Worm (Caenorhabditis elegans): Measurements from ENCODE around the gene F15D4.4.

F15D4.4 gene

ce11 chrII:13279216-13280123, 36.5 kb upstream of the F15D4.4 start:
- TF ChIP-seq alr-1 (tag; optimal IDR thresholded peaks at IDR 0.05; ENCODE audit: borderline replicate concordance): no peak
- 0 out of 2 replicates have a peak, but pooled peaks have one; percentile 11 for TF ChIP-seq ceh-88 (GFP tag; IDR thresholded peaks at IDR 0.05)
- TF ChIP-seq hpl-2 (GFP tag; optimal IDR thresholded peaks at IDR 0.05): no peak
- TF ChIP-seq sox-4 (tag; optimal IDR thresholded peaks at IDR 0.05): no peak
- TF ChIP-seq ceh-90 (tag; optimal IDR thresholded peaks at IDR 0.05): no peak
- no peak for TF ChIP-seq Y116A8C.19 (tag; optimal IDR thresholded peaks at IDR 0.05; ENCODE audit: borderline replicate concordance)
- no peak for TF ChIP-seq ets-5 (GFP tag; IDR thresholded peaks at IDR 0.05)
- no peak for TF ChIP-seq rnt-1 (tag; optimal IDR thresholded peaks at IDR 0.05)
- TF ChIP-seq nhr-76 (tag; optimal IDR thresholded peaks at IDR 0.05): no peak
- no peak for TF ChIP-seq fkh-4 (tag; optimal IDR thresholded peaks at IDR 0.05; ENCODE audit: borderline replicate concordance)
- TF ChIP-seq dpl-1 (GFP tag; optimal IDR thresholded peaks at IDR 0.05): peak in 1 of 3 experiments; percentile 8
- TF ChIP-seq aly-2 (tag; optimal IDR thresholded peaks at IDR 0.05): no peak
- TF ChIP-seq mab-9 (GFP tag; IDR thresholded peaks at IDR 0.05): no peak
- TF ChIP-seq lin-14 (GFP tag; optimal IDR thresholded peaks at IDR 0.05): no peak
- TF ChIP-seq zip-4 (GFP tag; optimal IDR thresholded peaks at IDR 0.05): no peak
- TF ChIP-seq pax-3 (tag; optimal IDR thresholded peaks at IDR 0.05): peak; percentile 50
- TF ChIP-seq C04F5.9 (tag; optimal IDR thresholded peaks at IDR 0.05): no peak
- TF ChIP-seq sptf-1 (tag; optimal IDR thresholded peaks at IDR 0.05): no peak
- TF ChIP-seq dsc-1 (tag; optimal IDR thresholded peaks at IDR 0.05): no peak
- no peak for TF ChIP-seq egl-27 (tag; optimal IDR thresholded peaks at IDR 0.05)
- no peak for TF ChIP-seq pqm-1 (tag; optimal IDR thresholded peaks at IDR 0.05)
- TF ChIP-seq snu-23 (GFP tag; optimal IDR thresholded peaks at IDR 0.05): no peak
- no peak for TF ChIP-seq skn-1 (tag; optimal IDR thresholded peaks at IDR 0.05)
- TF ChIP-seq tlp-1 (tag; optimal IDR thresholded peaks at IDR 0.05): no peak
- TF ChIP-seq snpc-4 (tag; optimal IDR thresholded peaks at IDR 0.05): no peak
- no peak for TF ChIP-seq nhr-84 (tag; optimal IDR thresholded peaks at IDR 0.05)
- no peak for TF ChIP-seq nhr-19 (GFP tag; conservative IDR thresholded peaks at IDR 0.05)
- TF ChIP-seq aha-1 (tag; optimal IDR thresholded peaks at IDR 0.05): no peak
- no peak for TF ChIP-seq fkh-10 (GFP tag; optimal IDR thresholded peaks at IDR 0.05)
- no peak for TF ChIP-seq nhr-20 (tag; optimal IDR thresholded peaks at IDR 0.05)
- TF ChIP-seq jun-1 (tag; optimal IDR thresholded peaks at IDR 0.05): no peak
- TF ChIP-seq xbp-1 (tag; optimal IDR thresholded peaks at IDR 0.05): no peak
- TF ChIP-seq vab-15 (tag; optimal IDR thresholded peaks at IDR 0.05): no peak
- peak; percentile 46 for TF ChIP-seq ztf-4 (tag; optimal IDR thresholded peaks at IDR 0.05)
- no peak for TF ChIP-seq ceh-63 (GFP tag; optimal IDR thresholded peaks at IDR 0.05)
- TF ChIP-seq F16B12.6 (tag; optimal IDR thresholded peaks at IDR 0.05): no peak
- no peak for TF ChIP-seq nhr-90 (tag; optimal IDR thresholded peaks at IDR 0.05; ENCODE audit: poor library complexity)
- TF ChIP-seq blmp-1 (tag; optimal IDR thresholded peaks at IDR 0.05): no peak
- peak; percentile 46 for TF ChIP-seq nhr-85 (tag)
- TF ChIP-seq hlh-17 (GFP tag; optimal IDR thresholded peaks at IDR 0.05; ENCODE audit: borderline replicate concordance): no peak
- no peak for TF ChIP-seq lin-39 (tag; optimal IDR thresholded peaks at IDR 0.05)
- peak; percentile 10 for TF ChIP-seq nhr-47 (tag; optimal IDR thresholded peaks at IDR 0.05)
- no peak for TF ChIP-seq nhr-28 (tag; optimal IDR thresholded peaks at IDR 0.05)
- peak in 1 of 2 experiments; percentile 31 for TF ChIP-seq efl-1 (optimal IDR thresholded peaks at IDR 0.05)
- peak; percentile 42 to 92 for TF ChIP-seq efl-1 (GFP tag; optimal IDR thresholded peaks at IDR 0.05 in 1 of 2)
- TF ChIP-seq lir-3 (tag; optimal IDR thresholded peaks at IDR 0.05; ENCODE audit: poor library complexity): no peak
- no peak for TF ChIP-seq mdl-1 (tag; optimal IDR thresholded peaks at IDR 0.05)
- TF ChIP-seq ceh-82 (tag; optimal IDR thresholded peaks at IDR 0.05): no peak
- TF ChIP-seq nhr-71 (tag; optimal IDR thresholded peaks at IDR 0.05): peak; percentile 20
- TF ChIP-seq unc-86 (tag; optimal IDR thresholded peaks at IDR 0.05): no peak
- TF ChIP-seq lin-15B (tag; optimal IDR thresholded peaks at IDR 0.05): no peak
